Worm (Caenorhabditis elegans) whole organism, L4 larva: ENCODE results near the gene ost-1.
A peak's percentile ranks its signal among the peaks of the same experiment; 100 is the strongest.

ENCODE experiments used
- D1046.2 ChIP-seq: fragments of 200-800 bp; sonication (Bioruptor generic); IDR thresholded peaks from 2 replicates; pipeline ENCODE4 v1.3.6; 2022; ENCODE audit warnings: missing genetic modification characterization, missing compliant biosample characterization
- F49E8.2 ChIP-seq: sonication (generic microtip); optimal IDR thresholded peaks from 2 replicates; lab custom pipeline; 2016; ENCODE audit warnings: missing compliant biosample characterization, mild to moderate bottlenecking, missing genetic modification characterization, borderline replicate concordance
- R02D3.7 ChIP-seq: fragments of 150-350 bp; sonication (generic microtip); optimal IDR thresholded peaks from 3 replicates; lab custom pipeline; 2014; ENCODE audit warnings: missing biosample characterization, missing genetic modification characterization
- T20F7.1 ChIP-seq: fragments of 200-800 bp; sonication (Bioruptor generic); optimal IDR thresholded peaks from 2 replicates; lab custom pipeline; 2018; ENCODE audit warnings: mild to moderate bottlenecking, missing genetic modification characterization, missing compliant biosample characterization
- Y105C5A.15 ChIP-seq: fragments of 200-800 bp; sonication (Bioruptor generic); IDR thresholded peaks from 2 replicates; pipeline ENCODE4 v1.3.6; 2022; ENCODE audit warnings: missing genetic modification characterization, missing compliant biosample characterization
- Y48G9A.11 ChIP-seq: fragments of 200-800 bp; sonication (Bioruptor generic); IDR thresholded peaks from 2 replicates; pipeline ENCODE4 v1.3.6; 2022; ENCODE audit warnings: missing genetic modification reagents, missing genetic modification characterization, missing compliant biosample characterization
- Y5F2A.4 ChIP-seq: fragments of 200-800 bp; sonication (Bioruptor generic); optimal IDR thresholded peaks from 2 replicates; lab custom pipeline; 2018; ENCODE audit warnings: mild to moderate bottlenecking, missing genetic modification characterization, missing compliant biosample characterization
- ZK337.2 ChIP-seq: fragments of 200-800 bp; sonication (Bioruptor generic); IDR thresholded peaks from 2 replicates; pipeline ENCODE4 v1.3.6; 2022; ENCODE audit warnings: missing genetic modification reagents, missing genetic modification characterization, missing compliant biosample characterization
- ama-1 ChIP-seq: fragments of 150-350 bp; optimal IDR thresholded peaks from 2 replicates; lab custom pipeline; 2014; ENCODE audit warnings: inconsistent platforms, mixed read lengths
- ceh-32 ChIP-seq: sonication (generic microtip); optimal IDR thresholded peaks from 2 replicates; lab custom pipeline; 2016; ENCODE audit warnings: mild to moderate bottlenecking, missing genetic modification characterization, missing compliant biosample characterization; ENCODE audit not compliant: poor library complexity
- ceh-62 ChIP-seq: sonication (generic microtip); optimal IDR thresholded peaks from 2 replicates; lab custom pipeline; 2017; ENCODE audit warnings: missing biosample characterization, missing genetic modification characterization
- daf-12 ChIP-seq: fragments of 150-350 bp; optimal IDR thresholded peaks from 2 replicates; lab custom pipeline; 2014; ENCODE audit warnings: missing biosample characterization, missing genetic modification reagents, missing genetic modification characterization
- daf-16 ChIP-seq, 3 experiments: sonication (generic microtip); optimal IDR thresholded peaks; 2 replicates each; lab custom pipeline; 2016 to 2017; ENCODE audit warnings: missing genetic modification characterization in 3 of 3, missing genetic modification reagents in 3 of 3, mild to moderate bottlenecking in 2 of 3, missing compliant biosample characterization in 2 of 3, missing biosample characterization in 1 of 3, moderate library complexity in 1 of 3
- dmd-8 ChIP-seq: fragments of 200-800 bp; sonication (Bioruptor generic); IDR thresholded peaks from 2 replicates; pipeline ENCODE4 v1.3.6; 2022; ENCODE audit warnings: missing genetic modification characterization, missing compliant biosample characterization
- dpl-1 ChIP-seq: fragments of 150-350 bp; optimal IDR thresholded peaks from 2 replicates; lab custom pipeline; 2014; ENCODE audit warnings: missing biosample characterization, missing genetic modification reagents, missing genetic modification characterization
- dve-1 ChIP-seq: sonication (generic microtip); optimal IDR thresholded peaks from 2 replicates; lab custom pipeline; 2017; ENCODE audit warnings: antibody characterized with exemption, mild to moderate bottlenecking, missing genetic modification characterization, missing compliant biosample characterization; ENCODE audit not compliant: insufficient read depth
- egl-43 ChIP-seq: fragments of 200-800 bp; sonication (Bioruptor generic); IDR thresholded peaks from 2 replicates; pipeline ENCODE4 v1.3.6; 2022; ENCODE audit warnings: missing genetic modification reagents, missing genetic modification characterization, missing compliant biosample characterization
- fos-1 ChIP-seq: fragments of 150-350 bp; optimal IDR thresholded peaks from 2 replicates; lab custom pipeline; 2014; ENCODE audit warnings: missing biosample characterization, missing genetic modification characterization
- lim-7 ChIP-seq: fragments of 200-800 bp; sonication (Bioruptor generic); IDR thresholded peaks from 2 replicates; pipeline ENCODE4 v1.3.6; 2022; ENCODE audit warnings: missing genetic modification characterization, missing compliant biosample characterization
- lin-29 ChIP-seq: fragments of 200-800 bp; sonication (Bioruptor generic); IDR thresholded peaks from 2 replicates; pipeline ENCODE4 v1.3.6; 2022; ENCODE audit warnings: missing genetic modification reagents, missing genetic modification characterization, missing compliant biosample characterization
- lin-38 ChIP-seq: fragments of 200-800 bp; sonication (Bioruptor generic); IDR thresholded peaks from 2 replicates; pipeline ENCODE4 v1.3.6; 2022; ENCODE audit warnings: missing genetic modification reagents, missing genetic modification characterization, missing compliant biosample characterization
- madf-9 ChIP-seq: fragments of 200-800 bp; sonication (Bioruptor generic); conservative IDR thresholded peaks from 2 replicates; pipeline ENCODE4 v1.3.6; 2022; ENCODE audit warnings: missing genetic modification reagents, missing genetic modification characterization, missing compliant biosample characterization
- mdl-1 ChIP-seq, 2 experiments: fragments of 150-350 bp in 1 of 2; sonication (generic microtip) in 1 of 2; optimal IDR thresholded peaks; 2 replicates each; lab custom pipeline; 2014 to 2017; ENCODE audit warnings: missing biosample characterization in 2 of 2, missing genetic modification characterization in 2 of 2
- mes-2 ChIP-seq: sonication (generic microtip); optimal IDR thresholded peaks from 2 replicates; lab custom pipeline; 2016; ENCODE audit warnings: missing genotype, mild to moderate bottlenecking, missing genetic modification characterization, missing compliant biosample characterization; ENCODE audit not compliant: poor library complexity, severe bottlenecking
- mxl-2 ChIP-seq: fragments of 200-800 bp; sonication (Bioruptor generic); conservative IDR thresholded peaks from 2 replicates; pipeline ENCODE4 v1.3.6; 2022; ENCODE audit warnings: missing genetic modification reagents, missing genetic modification characterization, missing compliant biosample characterization
- nhr-102 ChIP-seq: sonication (generic microtip); optimal IDR thresholded peaks from 2 replicates; lab custom pipeline; 2016; ENCODE audit warnings: mild to moderate bottlenecking, missing genetic modification characterization, moderate library complexity, missing compliant biosample characterization
- nhr-25 ChIP-seq: sonication (generic microtip); optimal IDR thresholded peaks from 2 replicates; lab custom pipeline; 2017; ENCODE audit warnings: missing genetic modification characterization, mild to moderate bottlenecking, missing compliant biosample characterization, antibody characterized with exemption, moderate library complexity, borderline replicate concordance; ENCODE audit not compliant: insufficient read depth
- nhr-42 ChIP-seq: fragments of 200-800 bp; sonication (Bioruptor generic); IDR thresholded peaks from 2 replicates; pipeline ENCODE4 v1.3.6; 2022; ENCODE audit warnings: missing genetic modification characterization, missing compliant biosample characterization
- nhr-48 ChIP-seq: sonication (generic microtip); optimal IDR thresholded peaks from 2 replicates; lab custom pipeline; 2016; ENCODE audit warnings: mild to moderate bottlenecking, missing genetic modification characterization, missing compliant biosample characterization
- nhr-76 ChIP-seq: fragments of 150-350 bp; optimal IDR thresholded peaks from 2 replicates; lab custom pipeline; 2014; ENCODE audit warnings: missing biosample characterization, missing genetic modification characterization
- nhr-77 ChIP-seq: fragments of 150-350 bp; optimal IDR thresholded peaks from 2 replicates; lab custom pipeline; 2014; ENCODE audit warnings: missing biosample characterization, missing genetic modification characterization
- pqm-1 ChIP-seq: sonication (generic microtip); optimal IDR thresholded peaks from 2 replicates; lab custom pipeline; 2017; ENCODE audit warnings: missing biosample characterization, missing genetic modification characterization
- saeg-2 ChIP-seq: fragments of 200-800 bp; sonication (Bioruptor generic); IDR thresholded peaks from 2 replicates; pipeline ENCODE4 v1.3.6; 2022; ENCODE audit warnings: missing genetic modification reagents, missing genetic modification characterization, missing compliant biosample characterization
- sdz-12 ChIP-seq: fragments of 200-800 bp; sonication (Bioruptor generic); optimal IDR thresholded peaks from 2 replicates; lab custom pipeline; 2018; ENCODE audit warnings: mild to moderate bottlenecking, missing genetic modification characterization, missing compliant biosample characterization
- set-16 ChIP-seq: fragments of 200-800 bp; sonication (Bioruptor generic); IDR thresholded peaks from 2 replicates; pipeline ENCODE4 v1.3.6; 2022; ENCODE audit warnings: missing genetic modification reagents, missing genetic modification characterization, missing compliant biosample characterization
- spr-1 ChIP-seq: sonication (generic microtip); optimal IDR thresholded peaks from 2 replicates; lab custom pipeline; 2016; ENCODE audit warnings: mild to moderate bottlenecking, missing genetic modification characterization, missing compliant biosample characterization
- spr-3 ChIP-seq: fragments of 200-800 bp; sonication (Bioruptor generic); optimal IDR thresholded peaks from 2 replicates; lab custom pipeline; 2018; ENCODE audit warnings: mild to moderate bottlenecking, missing genetic modification characterization, missing compliant biosample characterization
- tra-1 ChIP-seq: fragments of 200-800 bp; sonication (Bioruptor generic); IDR thresholded peaks from 2 replicates; pipeline ENCODE4 v1.3.6; 2022; ENCODE audit warnings: missing genetic modification reagents, missing genetic modification characterization, missing compliant biosample characterization
- unc-39 ChIP-seq: sonication (generic microtip); optimal IDR thresholded peaks from 2 replicates; lab custom pipeline; 2017; ENCODE audit warnings: missing biosample characterization, missing genetic modification characterization

The ost-1 gene

DNA sequence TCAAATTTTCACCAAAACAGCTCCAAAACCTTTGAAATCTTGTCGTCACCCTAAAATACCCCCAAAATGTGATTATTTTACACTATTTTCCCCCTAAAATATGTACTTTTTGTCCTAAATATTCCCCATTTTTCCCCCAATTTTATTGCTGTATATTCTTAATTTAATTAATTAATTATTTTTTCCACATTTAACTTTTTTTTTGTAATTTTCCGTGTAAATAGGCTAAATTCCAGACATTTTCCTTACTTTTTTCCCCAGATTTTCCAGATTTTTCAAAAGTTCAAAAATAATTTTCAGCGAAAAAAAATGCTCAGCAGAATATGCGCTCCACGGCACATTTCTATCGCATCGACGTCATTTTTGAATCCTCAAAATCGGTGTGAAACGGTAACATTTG is 10.0 kb upstream of the ost-1 start, which contains the start of gene cox-18:
Gene cox-18 (plus strand): TSS at position 301 of the 400 bp plus-strand sequence.
- TF ChIP-seq spr-1 (tag; lab: Kevin White, UChicago) (no peak), mdl-1 (tag; optimal IDR thresholded peaks at IDR 0.05; lab: Kevin White, UChicago) (no peak), dve-1 (tag; lab: Kevin White, UChicago) (no peak), tra-1 (GFP tag; lab: Robert Waterston, UW) (no peak), D1046.2 (GFP tag; lab: Robert Waterston, UW) (no peak), T20F7.1 (GFP tag; lab: Kevin White, UChicago) (no peak), nhr-25 (no peak), Y5F2A.4 (GFP tag; lab: Kevin White, UChicago) (no peak), R02D3.7 (tag; lab: Kevin White, UChicago) (no peak), dmd-8 (GFP tag; lab: Robert Waterston, UW) (no peak), fos-1 (tag; lab: Kevin White, UChicago) (no peak), daf-12 (no peak), nhr-77 (tag; lab: Kevin White, UChicago) (no peak), unc-39 (no peak)
- TF ChIP-seq, all 104 proteins: peak for 0

DNA sequence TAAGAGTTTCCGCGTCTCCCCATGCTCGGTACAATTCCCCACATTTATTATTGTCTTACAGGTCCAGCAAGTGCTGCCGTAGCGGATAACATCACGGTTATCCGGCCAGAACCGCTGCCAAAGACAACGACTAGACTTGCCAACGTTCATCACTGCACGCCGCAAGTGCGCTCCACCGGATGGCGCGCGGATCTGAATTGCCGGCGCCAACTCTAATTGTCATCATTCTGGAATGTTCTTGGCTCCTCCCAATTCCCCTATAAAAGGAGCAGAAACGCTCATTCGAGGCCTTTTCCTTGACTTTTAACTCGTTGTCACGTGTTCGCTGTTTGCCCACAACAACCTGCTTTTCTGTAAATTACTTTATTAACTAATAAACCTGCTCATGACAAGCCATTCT is 3.2 kb upstream of the ost-1 start:
- TF ChIP-seq lin-38 (peak; percentile 55), set-16 (peak; percentile 22; the same call in 1 of the 2 replicates)

ce11 chrIV:1104518-1104917 is 2.7 kb upstream of the ost-1 start, which contains the start of the genes C44B12.9 and C44B12.3:
Gene C44B12.9 (minus strand): TSS chrIV:1104618.
Gene C44B12.3 (plus strand): TSS chrIV:1104766.
- TF ChIP-seq ZK337.2 (GFP tag; lab: Robert Waterston, UW) (no peak), saeg-2 (no peak), mes-2 (tag; lab: Kevin White, UChicago) (no peak), nhr-102 (tag; lab: Kevin White, UChicago) (no peak), dpl-1 (GFP tag; lab: Kevin White, UChicago) (no peak), nhr-77 (tag; lab: Kevin White, UChicago) (no peak), daf-16 (GFP tag; optimal IDR thresholded peaks at IDR 0.05; lab: Kevin White, UChicago) (no peak), daf-16 (tag; optimal IDR thresholded peaks at IDR 0.05; lab: Kevin White, UChicago) (no peak), fos-1 (tag; lab: Kevin White, UChicago) (no peak), unc-39 (no peak), ceh-32 (tag; lab: Kevin White, UChicago) (no peak), R02D3.7 (tag; lab: Kevin White, UChicago) (no peak), pqm-1 (tag; lab: Kevin White, UChicago) (no peak), madf-9 (GFP tag; lab: Robert Waterston, UW) (no peak), T20F7.1 (GFP tag; lab: Kevin White, UChicago) (no peak), nhr-48 (tag; lab: Kevin White, UChicago) (no peak), lin-29 (GFP tag; lab: Robert Waterston, UW) (no peak)

ce11 chrIV:1105104-1105503 is 2.1 kb upstream of the ost-1 start:
- TF ChIP-seq spr-3 (GFP tag; lab: Kevin White, UChicago) (no peak), daf-16 (GFP tag; optimal IDR thresholded peaks at IDR 0.05; lab: Kevin White, UChicago) (peak in 1 of 2 experiments; percentile 56), daf-16 (tag; optimal IDR thresholded peaks at IDR 0.05; lab: Kevin White, UChicago) (no peak)

DNA sequence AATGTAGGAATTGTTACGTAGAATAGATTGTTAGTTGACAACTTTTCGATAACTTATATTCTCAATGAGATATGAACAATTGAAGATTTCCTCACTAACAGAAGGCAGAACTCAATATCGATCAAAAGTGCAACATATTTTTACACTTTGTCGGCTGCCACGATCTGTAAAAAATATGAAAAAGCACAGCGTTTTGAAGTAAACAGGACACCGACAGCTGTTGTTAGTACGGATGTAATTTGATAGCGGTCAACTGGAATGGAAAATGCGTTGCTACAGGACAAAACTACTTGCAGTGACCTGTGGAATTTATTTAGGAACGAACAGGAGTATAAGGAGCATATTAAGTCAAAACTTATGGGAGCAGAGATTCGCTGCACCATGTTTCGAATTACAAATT is 1.2 kb upstream of the ost-1 start:
- TF ChIP-seq nhr-42 (GFP tag; lab: Robert Waterston, UW) = no peak
- TF ChIP-seq mxl-2 (GFP tag; lab: Robert Waterston, UW) = no peak
- no peak for TF ChIP-seq daf-12
- no peak for TF ChIP-seq ceh-62
- TF ChIP-seq sdz-12 (GFP tag; lab: Kevin White, UChicago) = no peak
- no peak for TF ChIP-seq dmd-8 (GFP tag; lab: Robert Waterston, UW)
- TF ChIP-seq nhr-76 (tag; lab: Kevin White, UChicago) = no peak
- TF ChIP-seq F49E8.2 (tag; lab: Kevin White, UChicago) = no peak
- no peak for TF ChIP-seq unc-39
- TF ChIP-seq nhr-77 (tag; lab: Kevin White, UChicago) = no peak
- TF ChIP-seq tra-1 (GFP tag; lab: Robert Waterston, UW) = no peak
- no peak for TF ChIP-seq lim-7 (GFP tag; lab: Robert Waterston, UW)
- no peak for TF ChIP-seq egl-43 (GFP tag; lab: Robert Waterston, UW)
- TF ChIP-seq madf-9 (GFP tag; lab: Robert Waterston, UW) = no peak
- TF ChIP-seq lin-38 = no peak
- TF ChIP-seq ama-1 (lab: Kevin White, UChicago) = no peak
- no peak for TF ChIP-seq Y48G9A.11 (GFP tag; lab: Robert Waterston, UW)
- TF ChIP-seq Y105C5A.15 (GFP tag; lab: Robert Waterston, UW) = no peak
